Worm (Caenorhabditis elegans) whole organism, mixed stage, embryonic: ENCODE measurements around the gene rpl-3.

ENCODE experiments used
- bed-3 ChIP-seq: fragments of 200-800 bp; sonication (Bioruptor generic); optimal IDR thresholded peaks from 3 replicates; lab custom pipeline; 2018; ENCODE audit warnings: mild to moderate bottlenecking, missing genetic modification characterization, moderate library complexity, missing compliant biosample characterization
- blmp-1 ChIP-seq: fragments of 150-350 bp; optimal IDR thresholded peaks from 2 replicates; lab custom pipeline; 2014; ENCODE audit warnings: missing biosample characterization, missing genetic modification characterization
- ceh-39 ChIP-seq: fragments of 150-350 bp; optimal IDR thresholded peaks from 2 replicates; lab custom pipeline; 2014; ENCODE audit warnings: missing biosample characterization, missing genetic modification characterization
- ceh-43 ChIP-seq: fragments of 200-800 bp; sonication (Bioruptor generic); optimal IDR thresholded peaks from 2 replicates; lab custom pipeline; 2018; ENCODE audit warnings: mild to moderate bottlenecking, missing genetic modification characterization, moderate library complexity, missing compliant biosample characterization
- ceh-83 ChIP-seq: fragments of 200-800 bp; sonication (Bioruptor generic); optimal IDR thresholded peaks from 2 replicates; lab custom pipeline; 2018; ENCODE audit warnings: mild to moderate bottlenecking, missing genetic modification characterization, missing compliant biosample characterization
- ces-1 ChIP-seq: fragments of 150-350 bp; optimal IDR thresholded peaks from 2 replicates; lab custom pipeline; 2014; ENCODE audit warnings: missing biosample characterization, missing genetic modification reagents, missing genetic modification characterization
- drap-1 ChIP-seq: fragments of 200-800 bp; sonication (Bioruptor generic); optimal IDR thresholded peaks from 3 replicates; lab custom pipeline; 2018; ENCODE audit warnings: mild to moderate bottlenecking, missing genetic modification characterization, missing compliant biosample characterization
- elt-1 ChIP-seq: sonication (generic microtip); optimal IDR thresholded peaks from 2 replicates; lab custom pipeline; 2017; ENCODE audit warnings: missing genetic modification characterization, mild to moderate bottlenecking, missing compliant biosample characterization, antibody characterized with exemption, moderate library complexity, borderline replicate concordance; ENCODE audit not compliant: insufficient read depth
- elt-3 ChIP-seq: fragments of 150-350 bp; optimal IDR thresholded peaks from 2 replicates; lab custom pipeline; 2014; ENCODE audit warnings: missing biosample characterization, missing genetic modification characterization
- flh-1 ChIP-seq: fragments of 200-800 bp; sonication (Bioruptor generic); optimal IDR thresholded peaks from 2 replicates; lab custom pipeline; 2018; ENCODE audit warnings: mild to moderate bottlenecking, missing genetic modification characterization, moderate library complexity, missing compliant biosample characterization
- ham-2 ChIP-seq: fragments of 200-800 bp; sonication (Bioruptor generic); optimal IDR thresholded peaks from 2 replicates; lab custom pipeline; 2018; ENCODE audit warnings: mild to moderate bottlenecking, missing genetic modification characterization, missing compliant biosample characterization
- hlh-1 ChIP-seq: fragments of 150-350 bp; optimal IDR thresholded peaks from 2 replicates; lab custom pipeline; 2014; ENCODE audit warnings: missing biosample characterization, missing genetic modification reagents, missing genetic modification characterization
- lsy-2 ChIP-seq: fragments of 150-350 bp; optimal IDR thresholded peaks from 2 replicates; lab custom pipeline; 2014; ENCODE audit warnings: missing biosample characterization, missing genetic modification characterization
- mab-5 ChIP-seq: fragments of 150-350 bp; optimal IDR thresholded peaks from 2 replicates; lab custom pipeline; 2014; ENCODE audit warnings: missing biosample characterization, missing genetic modification characterization
- mep-1 ChIP-seq: fragments of 150-350 bp; optimal IDR thresholded peaks from 2 replicates; lab custom pipeline; 2017; ENCODE audit warnings: missing biosample characterization, missing genetic modification reagents, missing genetic modification characterization, inconsistent platforms
- mls-2 ChIP-seq: sonication (generic microtip); optimal IDR thresholded peaks from 2 replicates; lab custom pipeline; 2016; ENCODE audit warnings: mild to moderate bottlenecking, missing genetic modification characterization, moderate library complexity, missing compliant biosample characterization
- nhr-12 ChIP-seq: fragments of 150-350 bp; optimal IDR thresholded peaks from 2 replicates; lab custom pipeline; 2014; ENCODE audit warnings: missing biosample characterization, missing genetic modification characterization
- nhr-2 ChIP-seq: fragments of 150-350 bp; optimal IDR thresholded peaks from 2 replicates; lab custom pipeline; 2014; ENCODE audit warnings: missing biosample characterization, missing genetic modification characterization
- nhr-28 ChIP-seq: fragments of 150-350 bp; optimal IDR thresholded peaks from 2 replicates; lab custom pipeline; 2014; ENCODE audit warnings: missing biosample characterization, missing genetic modification characterization
- nhr-76 ChIP-seq: sonication (generic microtip); optimal IDR thresholded peaks from 2 replicates; lab custom pipeline; 2017; ENCODE audit warnings: missing biosample characterization, missing genetic modification characterization
- pha-4 ChIP-seq: fragments of 150-350 bp; optimal IDR thresholded peaks from 2 replicates; lab custom pipeline; 2018; ENCODE audit warnings: missing biosample characterization, missing genetic modification reagents, missing genetic modification characterization
- sem-2 ChIP-seq: fragments of 200-800 bp; sonication (Bioruptor generic); optimal IDR thresholded peaks from 2 replicates; lab custom pipeline; 2018; ENCODE audit warnings: mild to moderate bottlenecking, missing genetic modification characterization, missing compliant biosample characterization
- snpc-4 ChIP-seq: fragments of 150-350 bp; optimal IDR thresholded peaks from 2 replicates; lab custom pipeline; 2014; ENCODE audit warnings: missing biosample characterization, missing genetic modification characterization
- sptf-1 ChIP-seq: sonication (generic microtip); optimal IDR thresholded peaks from 2 replicates; lab custom pipeline; 2017; ENCODE audit warnings: mild to moderate bottlenecking, missing genetic modification characterization, moderate library complexity, missing compliant biosample characterization
- unc-120 ChIP-seq: sonication (generic microtip); optimal IDR thresholded peaks from 2 replicates; lab custom pipeline; 2017; ENCODE audit warnings: missing genetic modification characterization, missing compliant biosample characterization; ENCODE audit not compliant: poor library complexity, severe bottlenecking
- unc-39 ChIP-seq: fragments of 150-350 bp; optimal IDR thresholded peaks from 2 replicates; lab custom pipeline; 2014; ENCODE audit warnings: missing biosample characterization, missing genetic modification characterization
- unc-62 ChIP-seq: fragments of 150-350 bp; optimal IDR thresholded peaks from 2 replicates; lab custom pipeline; 2014; ENCODE audit warnings: missing biosample characterization, missing genetic modification reagents, missing genetic modification characterization
- zip-8 ChIP-seq: fragments of 150-350 bp; optimal IDR thresholded peaks from 2 replicates; lab custom pipeline; 2014; ENCODE audit warnings: missing biosample characterization, missing genetic modification characterization
- ztf-11 ChIP-seq: fragments of 150-350 bp; optimal IDR thresholded peaks from 2 replicates; lab custom pipeline; 2014; ENCODE audit warnings: missing biosample characterization, missing genetic modification characterization

Gene rpl-3

ce11 chrIII:3898850-3899249 is 31.2 kb downstream of the rpl-3 start:
- TF ChIP-seq ces-1 (GFP tag; lab: Kevin White, UChicago) (peak; percentile 62), nhr-28 (tag; lab: Kevin White, UChicago) (no peak)

- TF ChIP-seq blmp-1 (tag; lab: Kevin White, UChicago) (no peak), unc-120 (tag; lab: Kevin White, UChicago) (no peak), nhr-12 (tag; lab: Kevin White, UChicago) (no peak), ceh-39 (no peak), mab-5 (tag; lab: Kevin White, UChicago) (no peak), sptf-1 (tag; lab: Kevin White, UChicago) (no peak), ztf-11 (tag; lab: Kevin White, UChicago) (no peak), drap-1 (GFP tag; lab: Kevin White, UChicago) (no peak), snpc-4 (tag; lab: Kevin White, UChicago) (no peak), bed-3 (GFP tag; lab: Kevin White, UChicago) (no peak), ham-2 (GFP tag; lab: Kevin White, UChicago) (no peak), zip-8 (tag; lab: Kevin White, UChicago) (no peak), elt-1 (tag; lab: Kevin White, UChicago) (no peak), mep-1 (tag; lab: Kevin White, UChicago) (no peak), unc-39 (tag; lab: Kevin White, UChicago) (no peak), elt-3 (tag; lab: Kevin White, UChicago) (no peak), flh-1 (GFP tag; lab: Kevin White, UChicago) (no peak), ceh-43 (GFP tag; lab: Kevin White, UChicago) (no peak), sem-2 (GFP tag; lab: Kevin White, UChicago) (no peak)
Measured at ce11 chrIII:3901542-3901941, 33.9 kb downstream of the rpl-3 start, which contains the start of gene tir-1. Gene tir-1 (minus strand): TSS chrIII:3901642.

- TF ChIP-seq ces-1 (GFP tag; lab: Kevin White, UChicago) (peak; percentile 34), lsy-2 (tag; lab: Kevin White, UChicago) (no peak), elt-3 (tag; lab: Kevin White, UChicago) (no peak)
Measured at ce11 chrIII:3902588-3903325, 35.1 kb downstream of the rpl-3 start.

- TF ChIP-seq zip-8 (tag; lab: Kevin White, UChicago), result no peak
- no peak for TF ChIP-seq blmp-1 (tag; lab: Kevin White, UChicago)
- no peak for TF ChIP-seq elt-3 (tag; lab: Kevin White, UChicago)
- no peak for TF ChIP-seq ces-1 (GFP tag; lab: Kevin White, UChicago)
- TF ChIP-seq nhr-28 (tag; lab: Kevin White, UChicago), result no peak
- TF ChIP-seq drap-1 (GFP tag; lab: Kevin White, UChicago), result no peak
- no peak for TF ChIP-seq pha-4
- TF ChIP-seq nhr-2 (tag; lab: Kevin White, UChicago), result no peak
Measured at ce11 chrIII:3906481-3906880, 38.8 kb downstream of the rpl-3 start.

ce11 chrIII:3907587-3907986 is 39.9 kb downstream of the rpl-3 start, which contains the start of gene mmcm-1:
Gene mmcm-1 (minus strand): TSS chrIII:3907687.
- TF ChIP-seq ceh-83, result no peak
- no peak for TF ChIP-seq nhr-12 (tag; lab: Kevin White, UChicago)
- TF ChIP-seq drap-1 (GFP tag; lab: Kevin White, UChicago), result no peak
- TF ChIP-seq nhr-2 (tag; lab: Kevin White, UChicago), result no peak
- TF ChIP-seq mls-2 (tag; lab: Kevin White, UChicago), result no peak

ce11 chrIII:3908205-3908604 is 40.6 kb downstream of the rpl-3 start:
- TF ChIP-seq hlh-1 (tag; lab: Kevin White, UChicago) (peak; percentile 86), nhr-76 (no peak), unc-39 (tag; lab: Kevin White, UChicago) (no peak), unc-62 (GFP tag; lab: Kevin White, UChicago) (peak; percentile 10), unc-120 (tag; lab: Kevin White, UChicago) (peak; percentile 9), ces-1 (GFP tag; lab: Kevin White, UChicago) (peak; percentile 41)
- TF ChIP-seq, all 35 proteins: peak for 4
